Fruit fly (Drosophila melanogaster): ENCODE data around the gene Mi-2.

Gene Mi-2

dm6 chr3L:19914833-19915232 lies 4.8 kb upstream of the Mi-2 start, which contains the start of gene Rpn1 (continued):
- TF ChIP-seq Taf1 (GFP tag; IDR thresholded peaks at IDR 0.05) (no peak), schlank (tag; optimal IDR thresholded peaks at IDR 0.05) (no peak), CG7271 (tag; optimal IDR thresholded peaks at IDR 0.05) (no peak), ssp (GFP tag; IDR thresholded peaks at IDR 0.05) (peak; percentile 49), Ets65A (GFP tag) (peak; percentile 86), CG2202 (tag; optimal IDR thresholded peaks at IDR 0.05) (no peak), Side (GFP tag; optimal IDR thresholded peaks at IDR 0.05) (no peak), D19B (GFP tag; optimal IDR thresholded peaks at IDR 0.05) (no peak), Drgx (GFP tag; IDR thresholded peaks at IDR 0.05) (no peak), Sox100B (GFP tag; optimal IDR thresholded peaks at IDR 0.05) (no peak), CG3847 (GFP tag; IDR thresholded peaks at IDR 0.05) (peak; percentile 43), rib (GFP tag; IDR thresholded peaks at IDR 0.05) (no peak), pum (GFP tag; optimal IDR thresholded peaks at IDR 0.05) (no peak), kni (GFP tag; optimal IDR thresholded peaks at IDR 0.05) (no peak), nom (GFP tag; optimal IDR thresholded peaks at IDR 0.05) (no peak), CG4404 (GFP tag; IDR thresholded peaks at IDR 0.05) (no peak), pfk (GFP tag; optimal IDR thresholded peaks at IDR 0.05) (no peak), Eip74EF (GFP tag; optimal IDR thresholded peaks at IDR 0.05) (no peak), CG8924 (tag; optimal IDR thresholded peaks at IDR 0.05) (no peak), dmrt99B (tag; optimal IDR thresholded peaks at IDR 0.05) (no peak), trem (tag; optimal IDR thresholded peaks at IDR 0.05) (peak; percentile 26), pnt (GFP tag; optimal IDR thresholded peaks at IDR 0.05) (no peak), CG9609 (GFP tag; optimal IDR thresholded peaks at IDR 0.05) (peak; percentile 30), Gug (GFP tag; IDR thresholded peaks at IDR 0.05) (no peak), phol (tag; optimal IDR thresholded peaks at IDR 0.05) (peak; percentile 39), zf30C (GFP tag; optimal IDR thresholded peaks at IDR 0.05) (no peak), z (GFP tag; IDR thresholded peaks at IDR 0.05) (no peak), CG13624 (GFP tag; optimal IDR thresholded peaks at IDR 0.05) (peak; percentile 21), CG7839 (tag; optimal IDR thresholded peaks at IDR 0.05) (no peak), onecut (GFP tag; IDR thresholded peaks at IDR 0.05) (peak; percentile 88), pzg (GFP tag; optimal IDR thresholded peaks at IDR 0.05) (peak; percentile 96), Nf-YB (GFP tag; optimal IDR thresholded peaks at IDR 0.05) (no peak), YL-1 (GFP tag; optimal IDR thresholded peaks at IDR 0.05) (peak; percentile 53), bcd (GFP tag; optimal IDR thresholded peaks at IDR 0.05) (peak; percentile 69), D19A (tag; optimal IDR thresholded peaks at IDR 0.05) (no peak), CG13424 (tag; optimal IDR thresholded peaks at IDR 0.05) (no peak), luna (GFP tag; optimal IDR thresholded peaks at IDR 0.05) (no peak), HLH54F (GFP tag; optimal IDR thresholded peaks at IDR 0.05) (no peak), CG6654 (GFP tag; optimal IDR thresholded peaks at IDR 0.05) (no peak), CG14050 (GFP tag; IDR thresholded peaks at IDR 0.05) (no peak), Dp (GFP tag; optimal IDR thresholded peaks at IDR 0.05) (peak; percentile 81), maf-S (GFP tag; optimal IDR thresholded peaks at IDR 0.05) (no peak)

dm6 chr3L:19913328-19913936 lies 3.4 kb upstream of the Mi-2 start, which contains the start of gene Mtr3:
Gene Mtr3 (minus strand): TSS chr3L:19913715.
- TF ChIP-seq MESR4 (GFP tag; optimal IDR thresholded peaks at IDR 0.05) (peak; percentile 62), CG31388 (GFP tag; optimal IDR thresholded peaks at IDR 0.05) (no peak), CG2116 (GFP tag; optimal IDR thresholded peaks at IDR 0.05) (peak; percentile 57), peb (GFP tag; IDR thresholded peaks at IDR 0.05) (no peak), fru (optimal IDR thresholded peaks at IDR 0.05) (no peak), MBD-R2 (GFP tag; IDR thresholded peaks at IDR 0.05) (peak; percentile 29; the same call in 1 of the 2 replicates), pzg (GFP tag; optimal IDR thresholded peaks at IDR 0.05) (peak; percentile 14), Vsx1 (GFP tag; optimal IDR thresholded peaks at IDR 0.05) (no peak), grn (GFP tag; optimal IDR thresholded peaks at IDR 0.05) (no peak), hbn (GFP tag; IDR thresholded peaks at IDR 0.05; ENCODE audit: partially characterized antibody) (no peak), Scr (GFP tag; IDR thresholded peaks at IDR 0.05; ENCODE audit: partially characterized antibody) (peak; percentile 39; the same call in 1 of the 2 replicates), CG9797 (GFP tag; optimal IDR thresholded peaks at IDR 0.05) (peak; percentile 6)

Data from whole organism, embryonic.